Fruit fly (Drosophila melanogaster) whole organism, embryonic: ENCODE data around the gene Atat.

ENCODE experiments used
- Atf-2 ChIP-seq: fragments of 200-800 bp; sonication (Bioruptor generic); optimal IDR thresholded peaks from 2 replicates; lab custom pipeline; 2016; ENCODE audit warnings: missing biosample characterization, missing genetic modification characterization
- B-H1 ChIP-seq: fragments of 200-800 bp; sonication (Bioruptor generic); IDR thresholded peaks from 3 replicates; pipeline ENCODE4 v1.3.6; 2022; ENCODE audit warnings: missing biosample characterization, missing genetic modification characterization
- CG10959 ChIP-seq: fragments of 200-800 bp; sonication (Bioruptor generic); IDR thresholded peaks from 2 replicates; pipeline ENCODE4 v1.3.6; 2022; ENCODE audit warnings: missing biosample characterization, missing genetic modification characterization
- CG11560 ChIP-seq: fragments of 200-800 bp; sonication (Bioruptor generic); IDR thresholded peaks from 3 replicates; pipeline ENCODE4 v1.3.6; 2022; ENCODE audit warnings: missing biosample characterization, missing genetic modification characterization
- CG15011 ChIP-seq: fragments of 200-800 bp; sonication (Bioruptor generic); optimal IDR thresholded peaks from 3 replicates; lab custom pipeline; 2018; ENCODE audit warnings: missing biosample characterization, mild to moderate bottlenecking, missing genetic modification characterization
- CG15696 ChIP-seq: fragments of 200-800 bp; sonication (Bioruptor generic); optimal IDR thresholded peaks from 2 replicates; lab custom pipeline; 2019; ENCODE audit warnings: missing biosample characterization, mild to moderate bottlenecking, missing genetic modification characterization, moderate library complexity
- CG17186 ChIP-seq: fragments of 200-800 bp; sonication (Bioruptor generic); optimal IDR thresholded peaks from 3 replicates; lab custom pipeline; 2017; ENCODE audit warnings: missing biosample characterization, missing genetic modification reagents, missing genetic modification characterization
- CG17385 ChIP-seq: fragments of 200-800 bp; sonication (Bioruptor generic); optimal IDR thresholded peaks from 3 replicates; lab custom pipeline; 2018; ENCODE audit warnings: missing biosample characterization, mild to moderate bottlenecking, missing genetic modification characterization
- CG18262 ChIP-seq: fragments of 200-800 bp; optimal IDR thresholded peaks from 3 replicates; lab custom pipeline; 2019; ENCODE audit warnings: missing biosample characterization, mild to moderate bottlenecking, missing genetic modification characterization, moderate library complexity
- CG31441 ChIP-seq: fragments of 200-800 bp; sonication (Bioruptor generic); IDR thresholded peaks from 2 replicates; pipeline ENCODE4 v1.3.6; 2022; ENCODE audit warnings: missing biosample characterization, missing genetic modification characterization
- CG3407 ChIP-seq: fragments of 200-800 bp; sonication (Bioruptor generic); optimal IDR thresholded peaks from 2 replicates; lab custom pipeline; 2018; ENCODE audit warnings: missing biosample characterization, mild to moderate bottlenecking, missing genetic modification characterization
- CG6854 ChIP-seq: fragments of 200-800 bp; sonication (Bioruptor generic); optimal IDR thresholded peaks from 3 replicates; lab custom pipeline; 2017; ENCODE audit warnings: missing biosample characterization, mild to moderate bottlenecking, missing genetic modification characterization
- CG8290 ChIP-seq, 3 experiments: fragments of 200-800 bp; sonication (Bioruptor generic); optimal IDR thresholded peaks; 2 replicates each; lab custom pipeline; 2016 to 2019; ENCODE audit warnings: missing biosample characterization in 3 of 3, missing genetic modification characterization in 3 of 3, mild to moderate bottlenecking in 2 of 3, moderate library complexity in 1 of 3
- CrebB ChIP-seq: fragments of 200-800 bp; sonication (Bioruptor generic); optimal IDR thresholded peaks from 3 replicates; lab custom pipeline; 2018; ENCODE audit warnings: missing biosample characterization, mild to moderate bottlenecking, missing genetic modification characterization
- D19A ChIP-seq: fragments of 200-800 bp; optimal IDR thresholded peaks from 3 replicates; lab custom pipeline; 2019; ENCODE audit warnings: missing biosample characterization, mild to moderate bottlenecking, missing genetic modification characterization, moderate library complexity
- Dek ChIP-seq: fragments of 200-800 bp; sonication (Bioruptor generic); optimal IDR thresholded peaks from 3 replicates; lab custom pipeline; 2019; ENCODE audit warnings: missing biosample characterization, mild to moderate bottlenecking, missing genetic modification characterization, moderate library complexity
- Dfd ChIP-seq, 2 experiments: fragments of >200 bp; optimal IDR thresholded peaks; 2 replicates each; lab custom pipeline; 2017; ENCODE audit warnings: missing biosample characterization in 2 of 2, missing genetic modification characterization in 2 of 2
- Doc3 ChIP-seq: fragments of 200-800 bp; sonication (Bioruptor generic); IDR thresholded peaks from 3 replicates; pipeline ENCODE4 v1.3.6; 2022; ENCODE audit warnings: missing biosample characterization, missing genetic modification characterization; ENCODE audit not compliant: partially characterized antibody
- Dp ChIP-seq: fragments of 200-800 bp; sonication (Bioruptor generic); optimal IDR thresholded peaks from 2 replicates; lab custom pipeline; 2018; ENCODE audit warnings: missing biosample characterization, mild to moderate bottlenecking, missing genetic modification characterization, moderate library complexity
- Elba2 ChIP-seq: fragments of 200-800 bp; sonication (Bioruptor generic); optimal IDR thresholded peaks from 3 replicates; lab custom pipeline; 2016; ENCODE audit warnings: missing biosample characterization, missing genetic modification characterization
- Fer2 ChIP-seq: fragments of 200-800 bp; sonication (Bioruptor generic); optimal IDR thresholded peaks from 2 replicates; lab custom pipeline; 2018; ENCODE audit warnings: missing biosample characterization, mild to moderate bottlenecking, missing genetic modification characterization, moderate library complexity
- Gsc ChIP-seq: fragments of 200-800 bp; sonication (Bioruptor generic); IDR thresholded peaks from 2 replicates; pipeline ENCODE4 v1.3.6; 2022; ENCODE audit warnings: missing biosample characterization, missing genetic modification characterization
- HLH4C ChIP-seq: fragments of 200-800 bp; sonication (Bioruptor generic); IDR thresholded peaks from 3 replicates; pipeline ENCODE4 v1.3.6; 2022; ENCODE audit warnings: missing biosample characterization, missing genetic modification characterization; ENCODE audit not compliant: partially characterized antibody
- Hey ChIP-seq: fragments of 200-800 bp; sonication (Bioruptor generic); optimal IDR thresholded peaks from 3 replicates; lab custom pipeline; 2018; ENCODE audit warnings: missing biosample characterization, mild to moderate bottlenecking, missing genetic modification characterization
- Hr78 ChIP-seq, 2 experiments: fragments of 200-800 bp in 1 of 2; fragments of >200 bp in 1 of 2; sonication (Bioruptor generic) in 1 of 2; optimal IDR thresholded peaks; 2 replicates each; lab custom pipeline; 2017 to 2019; ENCODE audit warnings: missing biosample characterization in 2 of 2, missing genetic modification characterization in 2 of 2, mild to moderate bottlenecking in 1 of 2, moderate library complexity in 1 of 2
- MTF-1 ChIP-seq: fragments of 200-800 bp; sonication (Bioruptor generic); optimal IDR thresholded peaks from 2 replicates; lab custom pipeline; 2018; ENCODE audit warnings: missing biosample characterization, mild to moderate bottlenecking, missing genetic modification characterization, borderline replicate concordance
- Mad ChIP-seq: fragments of 200-800 bp; sonication (Bioruptor generic); optimal IDR thresholded peaks from 2 replicates; lab custom pipeline; 2016; ENCODE audit warnings: missing biosample characterization, missing genetic modification characterization
- Sox100B ChIP-seq: fragments of 200-800 bp; sonication (Bioruptor generic); optimal IDR thresholded peaks from 3 replicates; lab custom pipeline; 2018; ENCODE audit warnings: missing biosample characterization, mild to moderate bottlenecking, missing genetic modification characterization
- al ChIP-seq: fragments of 200-800 bp; sonication (Bioruptor generic); IDR thresholded peaks from 2 replicates; pipeline ENCODE4 v1.3.6; 2022; ENCODE audit warnings: missing biosample characterization, missing genetic modification characterization
- chn ChIP-seq: fragments of 200-800 bp; sonication (Bioruptor generic); optimal IDR thresholded peaks from 2 replicates; lab custom pipeline; 2016; ENCODE audit warnings: missing biosample characterization, missing genetic modification characterization
- crc ChIP-seq: fragments of 200-800 bp; sonication (Bioruptor generic); optimal IDR thresholded peaks from 2 replicates; lab custom pipeline; 2016; ENCODE audit warnings: missing biosample characterization, missing genetic modification characterization
- da ChIP-seq: fragments of 200-800 bp; sonication (Bioruptor generic); optimal IDR thresholded peaks from 2 replicates; lab custom pipeline; 2016; ENCODE audit warnings: missing biosample characterization, missing genetic modification characterization
- dm ChIP-seq: fragments of 200-800 bp; sonication (Bioruptor generic); optimal IDR thresholded peaks from 3 replicates; lab custom pipeline; 2016; ENCODE audit warnings: missing biosample characterization, missing genetic modification characterization
- eve ChIP-seq, 2 experiments: fragments of >200 bp; optimal IDR thresholded peaks; 2 replicates each; lab custom pipeline; 2017; ENCODE audit warnings: missing biosample characterization in 2 of 2, missing genetic modification characterization in 2 of 2
- ham ChIP-seq: fragments of 200-800 bp; sonication (Bioruptor generic); IDR thresholded peaks from 2 replicates; pipeline ENCODE4 v1.3.6; 2022; ENCODE audit warnings: missing biosample characterization, missing genetic modification characterization
- ind ChIP-seq: fragments of 200-800 bp; sonication (Bioruptor generic); optimal IDR thresholded peaks from 3 replicates; lab custom pipeline; 2016; ENCODE audit warnings: missing biosample characterization, missing genetic modification characterization
- kay ChIP-seq: fragments of 200-800 bp; sonication (Bioruptor generic); optimal IDR thresholded peaks from 2 replicates; lab custom pipeline; 2016; ENCODE audit warnings: missing biosample characterization, missing genetic modification characterization
- lab ChIP-seq: fragments of 200-800 bp; sonication (Bioruptor generic); optimal IDR thresholded peaks from 3 replicates; lab custom pipeline; 2017; ENCODE audit warnings: missing biosample characterization, missing genetic modification characterization, mild to moderate bottlenecking, moderate library complexity, missing genetic modification reagents
- peb ChIP-seq: fragments of 200-800 bp; sonication (Bioruptor generic); IDR thresholded peaks from 2 replicates; pipeline ENCODE4 v1.3.6; 2022; ENCODE audit warnings: missing biosample characterization, missing genetic modification characterization
- prd ChIP-seq, 3 experiments: fragments of >200 bp in 2 of 3; fragments of 200-800 bp in 1 of 3; sonication (Bioruptor generic) in 1 of 3; optimal IDR thresholded peaks in 2 of 3; IDR thresholded peaks in 1 of 3; 2 replicates in 2 of 3; 3 replicates in 1 of 3; pipeline versions ENCODE4 v1.3.6 to Lab custom; 2017 to 2022; ENCODE audit warnings: missing biosample characterization in 1 of 3, missing genetic modification characterization in 1 of 3
- repo ChIP-seq: fragments of 200-800 bp; sonication (Bioruptor generic); optimal IDR thresholded peaks from 2 replicates; lab custom pipeline; 2016; ENCODE audit warnings: missing biosample characterization, missing genetic modification characterization
- salm ChIP-seq: fragments of 200-800 bp; sonication (Bioruptor generic); optimal IDR thresholded peaks from 2 replicates; lab custom pipeline; 2018; ENCODE audit warnings: missing biosample characterization, mild to moderate bottlenecking, missing genetic modification characterization
- ssp ChIP-seq: fragments of 200-800 bp; sonication (Bioruptor generic); IDR thresholded peaks from 2 replicates; pipeline ENCODE4 v1.3.6; 2022; ENCODE audit warnings: missing biosample characterization, missing genetic modification characterization
- tgo ChIP-seq: fragments of 200-800 bp; sonication (Bioruptor generic); IDR thresholded peaks from 3 replicates; pipeline ENCODE4 v1.3.6; 2022; ENCODE audit warnings: missing biosample characterization, missing genetic modification characterization
- tin ChIP-seq: fragments of 200-800 bp; sonication (Bioruptor generic); optimal IDR thresholded peaks from 3 replicates; lab custom pipeline; 2016; ENCODE audit warnings: missing biosample characterization, missing genetic modification characterization
- trem ChIP-seq: fragments of 200-800 bp; optimal IDR thresholded peaks from 3 replicates; lab custom pipeline; 2019; ENCODE audit warnings: missing biosample characterization, mild to moderate bottlenecking, missing genetic modification characterization, moderate library complexity
- zen ChIP-seq: fragments of 200-800 bp; sonication (Bioruptor generic); optimal IDR thresholded peaks from 3 replicates; lab custom pipeline; 2018; ENCODE audit warnings: missing biosample characterization, mild to moderate bottlenecking, missing genetic modification characterization, moderate library complexity
- zen2 ChIP-seq: fragments of 200-800 bp; sonication (Bioruptor generic); IDR thresholded peaks from 3 replicates; pipeline ENCODE4 v1.3.6; 2022; ENCODE audit warnings: missing biosample characterization, missing genetic modification characterization; ENCODE audit not compliant: partially characterized antibody

The Atat gene

dm6 chr3L:9410754-9411423, 15.7 kb downstream of the Atat start, which contains the start of the genes CG4022 and Cpsf5 (continued):
- TF ChIP-seq CG31441 = peak; percentile 79
- TF ChIP-seq crc (GFP tag; lab: Kevin White, UChicago) = no peak
- TF ChIP-seq Sox100B (GFP tag; lab: Kevin White, UChicago) = peak; percentile 71
- TF ChIP-seq zen (tag; lab: Kevin White, UChicago) = peak; percentile 86
- TF ChIP-seq repo = peak; percentile 2
- peak; percentile 75 for TF ChIP-seq CrebB (tag; lab: Kevin White, UChicago)
- TF ChIP-seq CG17385 (GFP tag; lab: Kevin White, UChicago) = peak; percentile 81
- peak; percentile 70 for TF ChIP-seq ssp
- peak; percentile 84 for TF ChIP-seq CG18262 (tag; lab: Kevin White, UChicago)
- TF ChIP-seq lab = peak; percentile 88
- TF ChIP-seq D19A (tag; lab: Kevin White, UChicago) = peak; percentile 52
- TF ChIP-seq tin = peak; percentile 81
- peak; percentile 75 for TF ChIP-seq ind (GFP tag; lab: Kevin White, UChicago)
- TF ChIP-seq peb (GFP tag; lab: Robert Waterston, UW) = peak; percentile 73
- TF ChIP-seq CG10959 (GFP tag; lab: Robert Waterston, UW) = peak; percentile 70
- peak; percentile 90 for TF ChIP-seq CG17186
- peak; percentile 86 for TF ChIP-seq tgo (GFP tag; lab: Robert Waterston, UW)
- TF ChIP-seq Elba2 (GFP tag; lab: Kevin White, UChicago) = peak; percentile 63
- TF ChIP-seq Dek = peak; percentile 83
- peak; percentile 85 for TF ChIP-seq trem (tag; lab: Kevin White, UChicago)
- no peak for TF ChIP-seq Hr78 (GFP tag; optimal IDR thresholded peaks at IDR 0.05; lab: Kevin White, UChicago)
- no peak for TF ChIP-seq prd (optimal IDR thresholded peaks at IDR 0.05; lab: Kevin White, UChicago)
- peak; percentile 84 for TF ChIP-seq prd (GFP tag; IDR thresholded peaks at IDR 0.05; lab: Robert Waterston, UW)
- TF ChIP-seq kay (GFP tag; lab: Kevin White, UChicago) = peak; percentile 71
- TF ChIP-seq zen2 (GFP tag; lab: Robert Waterston, UW) = no peak; the same call in 2 of the 3 replicates
- peak; percentile 21 for TF ChIP-seq da (GFP tag; lab: Kevin White, UChicago)
- no peak for TF ChIP-seq Hey (tag; lab: Kevin White, UChicago)
- TF ChIP-seq Atf-2 (GFP tag; lab: Kevin White, UChicago) = no peak
- no peak for TF ChIP-seq MTF-1 (GFP tag; lab: Kevin White, UChicago)
- TF ChIP-seq Gsc (GFP tag; lab: Robert Waterston, UW) = no peak
- peak; percentile 67 for TF ChIP-seq Fer2
- TF ChIP-seq CG3407 = peak; percentile 68
- peak; percentile 52; the same call in 1 of the 2 replicates for TF ChIP-seq ham (GFP tag; lab: Robert Waterston, UW)
- 0 out of 3 replicates have a peak, but pooled peaks have one; percentile 20 for TF ChIP-seq CG11560 (tag; lab: Robert Waterston, UW)
- no peak for TF ChIP-seq Dfd (GFP tag; optimal IDR thresholded peaks at IDR 0.05; lab: Kevin White, UChicago)
- TF ChIP-seq CG15011 (GFP tag; lab: Kevin White, UChicago) = peak; percentile 29
- TF ChIP-seq al (GFP tag; lab: Robert Waterston, UW) = peak; percentile 79
- TF ChIP-seq HLH4C = peak; percentile 41; the same call in 1 of the 3 replicates
- TF ChIP-seq Dp (GFP tag; lab: Kevin White, UChicago) = peak; percentile 28
- peak; percentile 85 for TF ChIP-seq Mad (GFP tag; lab: Kevin White, UChicago)
- TF ChIP-seq Doc3 (GFP tag; lab: Robert Waterston, UW) = no peak
- TF ChIP-seq B-H1 (GFP tag; lab: Robert Waterston, UW) = peak; percentile 63; the same call in 2 of the 3 replicates
- TF ChIP-seq CG6854 (GFP tag; lab: Kevin White, UChicago) = no peak
- TF ChIP-seq eve (GFP tag; optimal IDR thresholded peaks at IDR 0.05; lab: Kevin White, UChicago) = no peak
- TF ChIP-seq dm (GFP tag; lab: Kevin White, UChicago) = peak; percentile 30
- TF ChIP-seq CG15696 (tag; lab: Kevin White, UChicago) = peak; percentile 85
- TF ChIP-seq chn (GFP tag; lab: Kevin White, UChicago) = peak; percentile 84
- TF ChIP-seq salm (tag; lab: Kevin White, UChicago) = peak; percentile 43
- TF ChIP-seq CG8290 (GFP tag; optimal IDR thresholded peaks at IDR 0.05; lab: Kevin White, UChicago) = peak; percentile 80
- TF ChIP-seq CG8290 (tag; optimal IDR thresholded peaks at IDR 0.05; lab: Kevin White, UChicago) = peak; percentile 31 to 35
